Worm (Caenorhabditis elegans): ENCODE data around the gene idh-1.

The idh-1 gene

ce11 chrIV:9443940-9444339 lies 3.0 kb upstream of the idh-1 start, which contains the start of gene F38E11.9:
F38E11.9 (minus strand) TSS chrIV:9444040.
- no peak for TF ChIP-seq F10E7.11 (tag; optimal IDR thresholded peaks at IDR 0.05)
- TF ChIP-seq chd-7 (tag; optimal IDR thresholded peaks at IDR 0.05), result no peak
- no peak for TF ChIP-seq sea-2 (GFP tag; IDR thresholded peaks at IDR 0.05)
- TF ChIP-seq nfya-1 (tag; optimal IDR thresholded peaks at IDR 0.05; ENCODE audit: borderline replicate concordance, insufficient read depth), result no peak
- TF ChIP-seq madf-3 (GFP tag; IDR thresholded peaks at IDR 0.05), result no peak
- TF ChIP-seq ztf-26 (tag; optimal IDR thresholded peaks at IDR 0.05), result no peak
- no peak for TF ChIP-seq T26A5.8 (tag; optimal IDR thresholded peaks at IDR 0.05)
- no peak for TF ChIP-seq xnd-1 (tag; optimal IDR thresholded peaks at IDR 0.05)
- no peak for TF ChIP-seq F23B12.7 (tag; optimal IDR thresholded peaks at IDR 0.05; ENCODE audit: insufficient read depth)
- TF ChIP-seq ets-4 (GFP tag; optimal IDR thresholded peaks at IDR 0.05), result no peak
- TF ChIP-seq attf-3 (GFP tag; conservative IDR thresholded peaks at IDR 0.05), result no peak
- TF ChIP-seq zim-3 (tag; optimal IDR thresholded peaks at IDR 0.05), result no peak
- TF ChIP-seq Y67H2A.10 (GFP tag; conservative IDR thresholded peaks at IDR 0.05), result no peak
- TF ChIP-seq ztf-22 (GFP tag; optimal IDR thresholded peaks at IDR 0.05), result no peak
- no peak for TF ChIP-seq snpc-1.3 (tag; optimal IDR thresholded peaks at IDR 0.05; ENCODE audit: insufficient read depth)
- TF ChIP-seq snpc-1.1 (tag; optimal IDR thresholded peaks at IDR 0.05; ENCODE audit: insufficient read depth), result no peak
- TF ChIP-seq let-526 (GFP tag; IDR thresholded peaks at IDR 0.05), result no peak

- TF ChIP-seq somi-1 (GFP tag; optimal IDR thresholded peaks at IDR 0.05) (peak; percentile 63), hrde-1 (tag; optimal IDR thresholded peaks at IDR 0.05; ENCODE audit: borderline replicate concordance) (no peak), madf-10 (tag; optimal IDR thresholded peaks at IDR 0.05) (peak; percentile 35), lin-26 (GFP tag; IDR thresholded peaks at IDR 0.05) (0 out of 2 replicates have a peak, but pooled peaks have one; percentile 20), fkh-3 (tag; optimal IDR thresholded peaks at IDR 0.05) (no peak), dpff-1 (tag; optimal IDR thresholded peaks at IDR 0.05) (no peak), lin-40 (tag; optimal IDR thresholded peaks at IDR 0.05) (peak; percentile 72), lir-1 (GFP tag; conservative IDR thresholded peaks at IDR 0.05) (no peak), ztf-22 (GFP tag; optimal IDR thresholded peaks at IDR 0.05) (peak; percentile 47), mel-28 (tag; optimal IDR thresholded peaks at IDR 0.05; ENCODE audit: borderline replicate concordance) (no peak), lin-54 (GFP tag; optimal IDR thresholded peaks at IDR 0.05) (peak; percentile 36), ama-1 (optimal IDR thresholded peaks at IDR 0.05) (peak; percentile 6), ama-1 (GFP tag; optimal IDR thresholded peaks at IDR 0.05) (no peak), attf-6 (GFP tag; IDR thresholded peaks at IDR 0.05) (no peak), nhr-80 (tag; optimal IDR thresholded peaks at IDR 0.05) (peak; percentile 86), let-607 (tag; optimal IDR thresholded peaks at IDR 0.05) (peak; percentile 64 to 86), T26A5.8 (tag; optimal IDR thresholded peaks at IDR 0.05) (no peak), dpl-1 (GFP tag; optimal IDR thresholded peaks at IDR 0.05) (no peak), sptf-2 (GFP tag; optimal IDR thresholded peaks at IDR 0.05) (no peak), hlh-26 (GFP tag; conservative IDR thresholded peaks at IDR 0.05) (no peak), cebp-1 (GFP tag; IDR thresholded peaks at IDR 0.05) (no peak), cebp-1 (tag; optimal IDR thresholded peaks at IDR 0.05) (peak; percentile 57), hsf-1 (GFP tag; IDR thresholded peaks at IDR 0.05) (peak; percentile 59; the same call in 1 of the 2 replicates), nhr-90 (tag; optimal IDR thresholded peaks at IDR 0.05) (peak; percentile 42), snpc-3.4 (tag; optimal IDR thresholded peaks at IDR 0.05) (peak; percentile 30), unc-62 (GFP tag; optimal IDR thresholded peaks at IDR 0.05) (peak; percentile 11), attf-5 (GFP tag; optimal IDR thresholded peaks at IDR 0.05) (peak; percentile 39), C06A6.2 (GFP tag; conservative IDR thresholded peaks at IDR 0.05) (peak; percentile 38; the same call in 1 of the 2 replicates), cebp-2 (GFP tag; IDR thresholded peaks at IDR 0.05) (0 out of 2 replicates have a peak, but pooled peaks have one; percentile 11), dox-1 (GFP tag; IDR thresholded peaks at IDR 0.05) (peak; percentile 44; the same call in 1 of the 2 replicates), tlf-1 (GFP tag; optimal IDR thresholded peaks at IDR 0.05) (peak; percentile 53), tbp1 (GFP tag; optimal IDR thresholded peaks at IDR 0.05) (peak; percentile 49), F22D6.2 (tag; optimal IDR thresholded peaks at IDR 0.05) (peak; percentile 48)
Observed at ce11 chrIV:9442106-9442532, 1.2 kb upstream of the idh-1 start.

Measured in whole organism, young adult.